Worm (Caenorhabditis elegans) whole organism, L1 larva: ENCODE measurements around the gene pot-1.
A peak's percentile ranks its signal among the peaks of the same experiment; 100 is the strongest.

Experiments
- C04F5.9 ChIP-seq: sonication (generic microtip); optimal IDR thresholded peaks from 2 replicates; lab custom pipeline; 2016; ENCODE audit warnings: missing genetic modification characterization, missing compliant biosample characterization
- C16A3.4 ChIP-seq: fragments of 150-350 bp; optimal IDR thresholded peaks from 2 replicates; lab custom pipeline; 2014; ENCODE audit warnings: missing biosample characterization, missing genetic modification characterization
- F16B12.6 ChIP-seq: fragments of 150-350 bp; optimal IDR thresholded peaks from 2 replicates; lab custom pipeline; 2014; ENCODE audit warnings: missing biosample characterization, missing genetic modification characterization
- aha-1 ChIP-seq: fragments of 150-350 bp; optimal IDR thresholded peaks from 2 replicates; lab custom pipeline; 2014; ENCODE audit warnings: missing biosample characterization, missing genetic modification characterization
- ama-1 ChIP-seq: fragments of 150-350 bp; optimal IDR thresholded peaks from 2 replicates; lab custom pipeline; 2014
- ceh-63 ChIP-seq: fragments of 200-800 bp; sonication (Bioruptor generic); optimal IDR thresholded peaks from 2 replicates; lab custom pipeline; 2018; ENCODE audit warnings: mild to moderate bottlenecking, missing genetic modification characterization, missing compliant biosample characterization
- ceh-82 ChIP-seq, 3 experiments: fragments of 150-350 bp in 1 of 3; sonication (generic microtip) in 2 of 3; optimal IDR thresholded peaks; 2 replicates each; lab custom pipeline; 2014 to 2017; ENCODE audit warnings: missing biosample characterization in 3 of 3, missing genetic modification characterization in 3 of 3
- ceh-90 ChIP-seq: sonication (generic microtip); optimal IDR thresholded peaks from 2 replicates; lab custom pipeline; 2016; ENCODE audit warnings: missing genetic modification characterization, missing compliant biosample characterization
- dpl-1 ChIP-seq, 3 experiments: fragments of 150-350 bp in 2 of 3; sonication (generic microtip) in 1 of 3; optimal IDR thresholded peaks; 2 replicates each; lab custom pipeline; 2014 to 2017; ENCODE audit warnings: missing biosample characterization in 3 of 3, missing genetic modification characterization in 3 of 3, missing genetic modification reagents in 3 of 3
- dsc-1 ChIP-seq: sonication (generic microtip); optimal IDR thresholded peaks from 2 replicates; lab custom pipeline; 2016; ENCODE audit warnings: mild to moderate bottlenecking, missing genetic modification characterization, missing compliant biosample characterization
- efl-1 ChIP-seq, 4 experiments: fragments of 150-350 bp; optimal IDR thresholded peaks in 3 of 4; peaks in 1 of 4; 1 replicate in 1 of 4; 2 replicates in 3 of 4; lab custom pipeline; 2014; ENCODE audit warnings: missing biosample characterization in 2 of 4, missing genetic modification characterization in 2 of 4, missing genetic modification reagents in 2 of 4
- efl-3 ChIP-seq: fragments of 200-800 bp; sonication (Bioruptor generic); optimal IDR thresholded peaks from 2 replicates; lab custom pipeline; 2018; ENCODE audit warnings: mild to moderate bottlenecking, missing genetic modification characterization, missing compliant biosample characterization
- egl-13 ChIP-seq: sonication (generic microtip); optimal IDR thresholded peaks from 2 replicates; lab custom pipeline; 2016; ENCODE audit warnings: missing genotype, missing genetic modification reagents, missing genetic modification characterization, missing compliant biosample characterization
- elt-2 ChIP-seq: sonication (generic microtip); optimal IDR thresholded peaks from 2 replicates; lab custom pipeline; 2016; ENCODE audit warnings: missing genetic modification characterization, mild to moderate bottlenecking, inconsistent platforms, missing compliant biosample characterization, missing genetic modification reagents
- elt-3 ChIP-seq, 6 experiments: fragments of 150-350 bp in 1 of 6; sonication (generic microtip); optimal IDR thresholded peaks; 2 replicates each; lab custom pipeline; 2017 to 2018; ENCODE audit warnings: missing biosample characterization in 6 of 6, missing genetic modification characterization in 6 of 6, inconsistent platforms in 1 of 6
- ets-5 ChIP-seq: fragments of 200-800 bp; sonication (Bioruptor generic); IDR thresholded peaks from 2 replicates; pipeline ENCODE4 v1.3.6; 2022; ENCODE audit warnings: missing genetic modification characterization, missing compliant biosample characterization
- fkh-8 ChIP-seq: sonication (generic microtip); optimal IDR thresholded peaks from 2 replicates; lab custom pipeline; 2016; ENCODE audit warnings: mild to moderate bottlenecking, missing genetic modification characterization, missing compliant biosample characterization
- grh-1 ChIP-seq: fragments of 200-800 bp; sonication (Bioruptor generic); IDR thresholded peaks from 2 replicates; pipeline ENCODE4 v1.3.6; 2022; ENCODE audit warnings: missing genetic modification reagents, missing genetic modification characterization, missing compliant biosample characterization
- irx-1 ChIP-seq: sonication (generic microtip); optimal IDR thresholded peaks from 2 replicates; lab custom pipeline; 2016; ENCODE audit warnings: missing genetic modification characterization, missing compliant biosample characterization
- isw-1 ChIP-seq: fragments of 200-800 bp; sonication (Bioruptor generic); IDR thresholded peaks from 2 replicates; pipeline ENCODE4 v1.3.6; 2022; ENCODE audit warnings: missing genetic modification characterization, missing compliant biosample characterization
- lin-13 ChIP-seq: fragments of 150-350 bp; optimal IDR thresholded peaks from 2 replicates; lab custom pipeline; 2014; ENCODE audit warnings: missing biosample characterization, missing genetic modification reagents, missing genetic modification characterization
- lin-14 ChIP-seq: fragments of 200-800 bp; sonication (Bioruptor generic); optimal IDR thresholded peaks from 2 replicates; lab custom pipeline; 2018; ENCODE audit warnings: mild to moderate bottlenecking, missing genetic modification characterization, moderate library complexity, missing compliant biosample characterization
- lin-15B ChIP-seq: fragments of 150-350 bp; sonication (generic microtip); optimal IDR thresholded peaks from 3 replicates; lab custom pipeline; 2014; ENCODE audit warnings: missing biosample characterization, missing genetic modification characterization
- lin-35 ChIP-seq, 2 experiments: fragments of 150-350 bp; optimal IDR thresholded peaks; 2 replicates each; lab custom pipeline; 2014; ENCODE audit warnings: missing biosample characterization in 2 of 2, missing genetic modification characterization in 2 of 2, missing genetic modification reagents in 2 of 2
- lir-3 ChIP-seq: sonication (generic microtip); optimal IDR thresholded peaks from 2 replicates; lab custom pipeline; 2016; ENCODE audit warnings: mild to moderate bottlenecking, missing genetic modification characterization, moderate library complexity, missing compliant biosample characterization; ENCODE audit not compliant: poor library complexity
- lsy-2 ChIP-seq, 2 experiments: fragments of 150-350 bp; optimal IDR thresholded peaks; 2 replicates each; lab custom pipeline; 2014; ENCODE audit warnings: missing biosample characterization in 2 of 2, missing genetic modification characterization in 2 of 2
- mab-9 ChIP-seq: fragments of 200-800 bp; sonication (Bioruptor generic); IDR thresholded peaks from 2 replicates; pipeline ENCODE4 v1.3.6; 2022; ENCODE audit warnings: missing genetic modification reagents, missing genetic modification characterization, missing compliant biosample characterization
- nhr-12 ChIP-seq: sonication (generic microtip); optimal IDR thresholded peaks from 2 replicates; lab custom pipeline; 2017; ENCODE audit warnings: missing biosample characterization, missing genetic modification characterization
- nhr-20 ChIP-seq: sonication (generic microtip); optimal IDR thresholded peaks from 2 replicates; lab custom pipeline; 2016; ENCODE audit warnings: mild to moderate bottlenecking, missing genetic modification characterization, missing compliant biosample characterization
- nhr-71 ChIP-seq: sonication (generic microtip); optimal IDR thresholded peaks from 2 replicates; lab custom pipeline; 2016; ENCODE audit warnings: mild to moderate bottlenecking, missing genetic modification characterization, moderate library complexity, missing compliant biosample characterization
- nhr-76 ChIP-seq: sonication (generic microtip); optimal IDR thresholded peaks from 2 replicates; lab custom pipeline; 2017; ENCODE audit warnings: missing biosample characterization, missing genetic modification characterization
- nhr-77 ChIP-seq: fragments of 150-350 bp; optimal IDR thresholded peaks from 2 replicates; lab custom pipeline; 2014; ENCODE audit warnings: missing biosample characterization, missing genetic modification characterization
- nhr-84 ChIP-seq: sonication (generic microtip); optimal IDR thresholded peaks from 2 replicates; lab custom pipeline; 2017; ENCODE audit warnings: missing biosample characterization, missing genetic modification characterization
- nhr-85 ChIP-seq: sonication (generic microtip); peaks from one replicate; lab custom pipeline; 2016; ENCODE audit warnings: missing genetic modification characterization, inconsistent platforms, missing compliant biosample characterization
- nhr-90 ChIP-seq: sonication (generic microtip); optimal IDR thresholded peaks from 2 replicates; lab custom pipeline; 2016; ENCODE audit warnings: mild to moderate bottlenecking, missing genetic modification characterization, missing compliant biosample characterization; ENCODE audit not compliant: poor library complexity
- pax-3 ChIP-seq: fragments of 200-800 bp; sonication (Bioruptor generic); optimal IDR thresholded peaks from 2 replicates; lab custom pipeline; 2018; ENCODE audit warnings: mild to moderate bottlenecking, missing genetic modification characterization, moderate library complexity, missing compliant biosample characterization
- skn-1 ChIP-seq: fragments of 150-350 bp; optimal IDR thresholded peaks from 2 replicates; lab custom pipeline; 2014; ENCODE audit warnings: missing biosample characterization, missing genetic modification characterization
- snpc-4 ChIP-seq: fragments of 150-350 bp; optimal IDR thresholded peaks from 2 replicates; lab custom pipeline; 2014; ENCODE audit warnings: missing biosample characterization, missing genetic modification characterization
- snu-23 ChIP-seq: sonication (generic microtip); optimal IDR thresholded peaks from 2 replicates; lab custom pipeline; 2016; ENCODE audit warnings: missing genetic modification characterization, missing compliant biosample characterization
- sox-4 ChIP-seq: sonication (generic microtip); optimal IDR thresholded peaks from 2 replicates; lab custom pipeline; 2016; ENCODE audit warnings: missing genetic modification characterization, missing compliant biosample characterization
- sup-37 ChIP-seq: fragments of 200-800 bp; sonication (Bioruptor generic); optimal IDR thresholded peaks from 2 replicates; lab custom pipeline; 2018; ENCODE audit warnings: mild to moderate bottlenecking, missing genetic modification characterization, missing compliant biosample characterization
- swsn-7 ChIP-seq: sonication (generic microtip); optimal IDR thresholded peaks from 2 replicates; lab custom pipeline; 2016; ENCODE audit warnings: missing genetic modification characterization, missing compliant biosample characterization
- tbx-2 ChIP-seq: sonication (generic microtip); optimal IDR thresholded peaks from 2 replicates; lab custom pipeline; 2016; ENCODE audit warnings: missing genetic modification characterization, missing compliant biosample characterization
- unc-62 ChIP-seq: fragments of 150-350 bp; optimal IDR thresholded peaks from 2 replicates; lab custom pipeline; 2014; ENCODE audit warnings: missing biosample characterization, missing genetic modification reagents, missing genetic modification characterization
- unc-86 ChIP-seq: sonication (generic microtip); optimal IDR thresholded peaks from 2 replicates; lab custom pipeline; 2016; ENCODE audit warnings: missing genetic modification characterization, missing compliant biosample characterization
- vab-15 ChIP-seq: sonication (generic microtip); optimal IDR thresholded peaks from 2 replicates; lab custom pipeline; 2017; ENCODE audit warnings: missing genotype, mild to moderate bottlenecking, missing genetic modification characterization, missing compliant biosample characterization
- xbp-1 ChIP-seq: sonication (generic microtip); optimal IDR thresholded peaks from 2 replicates; lab custom pipeline; 2016; ENCODE audit warnings: missing genetic modification characterization, missing compliant biosample characterization
- zag-1 ChIP-seq: fragments of 150-350 bp; optimal IDR thresholded peaks from 2 replicates; lab custom pipeline; 2014; ENCODE audit warnings: missing biosample characterization, missing genetic modification characterization
- ztf-4 ChIP-seq: fragments of 150-350 bp; optimal IDR thresholded peaks from 2 replicates; lab custom pipeline; 2014; ENCODE audit warnings: missing biosample characterization, missing genetic modification characterization

Gene pot-1

ce11 chrIII:7090545-7090944, 42.9 kb downstream of the pot-1 start, which contains the start of gene ZK418.10 (continued):
- no peak for TF ChIP-seq lir-3 (tag; lab: Kevin White, UChicago)
- TF ChIP-seq C04F5.9 (tag; lab: Kevin White, UChicago) = no peak
- TF ChIP-seq dpl-1 (GFP tag; optimal IDR thresholded peaks at IDR 0.05; lab: Kevin White, UChicago) = no peak
- no peak for TF ChIP-seq elt-2 (tag; lab: Kevin White, UChicago)
- no peak for TF ChIP-seq grh-1 (GFP tag; lab: Robert Waterston, UW)
- no peak for TF ChIP-seq ceh-90 (tag; lab: Kevin White, UChicago)
- no peak for TF ChIP-seq elt-3 (tag; optimal IDR thresholded peaks at IDR 0.05; lab: Kevin White, UChicago)
- no peak for TF ChIP-seq mab-9 (GFP tag; lab: Robert Waterston, UW)
- TF ChIP-seq unc-62 (GFP tag; lab: Kevin White, UChicago) = no peak
- TF ChIP-seq, all 84 proteins: peak for 10

ce11 chrIII:7087691-7088323, 45.7 kb downstream of the pot-1 start, which contains the start of gene fubl-2:
Gene fubl-2, minus strand, starts transcription at chrIII:7087741.
- TF ChIP-seq nhr-90 (tag; lab: Kevin White, UChicago) (peak; percentile 72), snu-23 (GFP tag; lab: Kevin White, UChicago) (peak; percentile 71), lin-14 (GFP tag; lab: Kevin White, UChicago) (peak; percentile 83), lin-15B (tag; lab: Kevin White, UChicago) (peak; percentile 66), nhr-71 (tag; lab: Kevin White, UChicago) (peak; percentile 83), xbp-1 (tag; lab: Kevin White, UChicago) (peak; percentile 74), ceh-82 (tag; optimal IDR thresholded peaks at IDR 0.05; lab: Kevin White, UChicago) (peak; percentile 12 to 45 (median 20)), ama-1 (no peak), irx-1 (tag; lab: Kevin White, UChicago) (peak; percentile 51), aha-1 (tag; lab: Kevin White, UChicago) (no peak), lin-13 (GFP tag; lab: Kevin White, UChicago) (peak; percentile 32), skn-1 (tag; lab: Kevin White, UChicago) (peak; percentile 6), nhr-20 (tag; lab: Kevin White, UChicago) (peak; percentile 74), ceh-63 (GFP tag; lab: Kevin White, UChicago) (no peak), zag-1 (tag; lab: Kevin White, UChicago) (no peak), lsy-2 (tag; optimal IDR thresholded peaks at IDR 0.05; lab: Kevin White, UChicago) (peak; percentile 76 to 77), nhr-77 (tag; lab: Kevin White, UChicago) (peak; percentile 20), swsn-7 (tag; lab: Kevin White, UChicago) (peak; percentile 66), lir-3 (tag; lab: Kevin White, UChicago) (peak; percentile 86), efl-1 (optimal IDR thresholded peaks at IDR 0.05; lab: Kevin White, UChicago) (peak; percentile 73 to 74), efl-1 (GFP tag; optimal IDR thresholded peaks at IDR 0.05 in 1 of 2; lab: Kevin White, UChicago) (peak in 1 of 2 experiments; percentile 51), egl-13 (tag; lab: Kevin White, UChicago) (peak; percentile 73), sup-37 (GFP tag; lab: Kevin White, UChicago) (no peak), isw-1 (GFP tag; lab: Robert Waterston, UW) (peak; percentile 46), dsc-1 (peak; percentile 79), tbx-2 (peak; percentile 67), nhr-76 (tag; lab: Kevin White, UChicago) (no peak), nhr-85 (peak; percentile 87), C16A3.4 (peak; percentile 43), lin-35 (GFP tag; optimal IDR thresholded peaks at IDR 0.05; lab: Kevin White, UChicago) (peak; percentile 53 to 69), F16B12.6 (tag; lab: Kevin White, UChicago) (peak; percentile 0), C04F5.9 (tag; lab: Kevin White, UChicago) (peak; percentile 45), nhr-84 (tag; lab: Kevin White, UChicago) (no peak), ets-5 (GFP tag; lab: Robert Waterston, UW) (no peak), dpl-1 (GFP tag; optimal IDR thresholded peaks at IDR 0.05; lab: Kevin White, UChicago) (peak; percentile 53 to 71 (median 54)), fkh-8 (peak; percentile 65), sox-4 (tag; lab: Kevin White, UChicago) (peak; percentile 67), ztf-4 (tag; lab: Kevin White, UChicago) (no peak), vab-15 (tag; lab: Kevin White, UChicago) (peak; percentile 51), snpc-4 (peak; percentile 24), nhr-12 (tag; lab: Kevin White, UChicago) (no peak), unc-86 (tag; lab: Kevin White, UChicago) (peak; percentile 43), ceh-90 (tag; lab: Kevin White, UChicago) (peak; percentile 52), efl-3 (GFP tag; lab: Kevin White, UChicago) (no peak), pax-3 (tag; lab: Kevin White, UChicago) (peak; percentile 62)
